Fruit fly (Drosophila melanogaster) whole organism, embryonic: ENCODE results near the gene CG32985.

Experiments
- CG10274 ChIP-seq: fragments of 200-800 bp; sonication (Bioruptor generic); optimal IDR thresholded peaks from 3 replicates; lab custom pipeline; 2017; ENCODE audit warnings: missing biosample characterization, mild to moderate bottlenecking, missing genetic modification characterization
- CG10321 ChIP-seq: fragments of 200-800 bp; sonication (Bioruptor generic); IDR thresholded peaks from 2 replicates; pipeline ENCODE4 v1.3.6; 2022; ENCODE audit warnings: missing biosample characterization, missing genetic modification characterization
- CG10431 ChIP-seq: fragments of 200-800 bp; sonication (Bioruptor generic); optimal IDR thresholded peaks from 3 replicates; lab custom pipeline; 2018; ENCODE audit warnings: missing biosample characterization, mild to moderate bottlenecking, missing genetic modification characterization
- CG11398 ChIP-seq: fragments of 200-800 bp; sonication (Bioruptor generic); optimal IDR thresholded peaks from 2 replicates; lab custom pipeline; 2016; ENCODE audit warnings: missing biosample characterization, missing genetic modification characterization
- CG12236 ChIP-seq: fragments of 200-800 bp; sonication (Bioruptor generic); optimal IDR thresholded peaks from 2 replicates; lab custom pipeline; 2016; ENCODE audit warnings: missing biosample characterization, missing genetic modification characterization
- CG14710 ChIP-seq: fragments of 200-800 bp; sonication (Bioruptor generic); optimal IDR thresholded peaks from 3 replicates; lab custom pipeline; 2019; ENCODE audit warnings: missing biosample characterization, mild to moderate bottlenecking, missing genetic modification characterization, moderate library complexity
- CG15479 ChIP-seq: fragments of 200-800 bp; sonication (Bioruptor generic); optimal IDR thresholded peaks from 3 replicates; lab custom pipeline; 2019; ENCODE audit warnings: missing biosample characterization, mild to moderate bottlenecking, missing genetic modification characterization, moderate library complexity
- CG18262 ChIP-seq: fragments of 200-800 bp; optimal IDR thresholded peaks from 3 replicates; lab custom pipeline; 2019; ENCODE audit warnings: missing biosample characterization, mild to moderate bottlenecking, missing genetic modification characterization, moderate library complexity
- CG2199 ChIP-seq: fragments of 200-800 bp; sonication (Bioruptor generic); IDR thresholded peaks from 3 replicates; pipeline ENCODE4 v1.3.6; 2022; ENCODE audit warnings: missing biosample characterization, missing genetic modification characterization
- CG2678 ChIP-seq: fragments of 200-800 bp; sonication (Bioruptor generic); optimal IDR thresholded peaks from 3 replicates; lab custom pipeline; 2019; ENCODE audit warnings: missing biosample characterization, mild to moderate bottlenecking, missing genetic modification characterization, moderate library complexity
- CG2712 ChIP-seq: fragments of 200-800 bp; optimal IDR thresholded peaks from 3 replicates; lab custom pipeline; 2019; ENCODE audit warnings: missing biosample characterization, mild to moderate bottlenecking, missing genetic modification characterization, moderate library complexity
- CG30403 ChIP-seq: fragments of 200-800 bp; sonication (Bioruptor generic); optimal IDR thresholded peaks from 3 replicates; lab custom pipeline; 2016; ENCODE audit warnings: missing biosample characterization, missing genetic modification characterization
- CG34422 ChIP-seq: fragments of 200-800 bp; sonication (Bioruptor generic); IDR thresholded peaks from 3 replicates; pipeline ENCODE4 v1.3.6; 2022; ENCODE audit warnings: missing biosample characterization, missing genetic modification characterization
- CG3838 ChIP-seq: fragments of 200-800 bp; sonication (Bioruptor generic); optimal IDR thresholded peaks from 3 replicates; lab custom pipeline; 2016; ENCODE audit warnings: missing biosample characterization, missing genetic modification characterization
- CG8924 ChIP-seq: fragments of 200-800 bp; optimal IDR thresholded peaks from 3 replicates; lab custom pipeline; 2019; ENCODE audit warnings: missing biosample characterization, mild to moderate bottlenecking, missing genetic modification characterization, moderate library complexity
- CG9727 ChIP-seq: fragments of 200-800 bp; sonication (Bioruptor generic); optimal IDR thresholded peaks from 3 replicates; lab custom pipeline; 2017; ENCODE audit warnings: missing biosample characterization, mild to moderate bottlenecking, missing genetic modification characterization
- CrebB ChIP-seq: fragments of 200-800 bp; sonication (Bioruptor generic); optimal IDR thresholded peaks from 3 replicates; lab custom pipeline; 2018; ENCODE audit warnings: missing biosample characterization, mild to moderate bottlenecking, missing genetic modification characterization
- D ChIP-seq, 2 experiments: fragments of 200-800 bp in 1 of 2; fragments of >200 bp in 1 of 2; sonication (Bioruptor generic) in 1 of 2; optimal IDR thresholded peaks; 2 replicates in 1 of 2; 3 replicates in 1 of 2; lab custom pipeline; 2017; ENCODE audit warnings: mild to moderate bottlenecking in 1 of 2, missing biosample characterization in 1 of 2, missing genetic modification characterization in 1 of 2, missing genetic modification reagents in 1 of 2
- Doc2 ChIP-seq: fragments of 200-800 bp; sonication (Bioruptor generic); IDR thresholded peaks from 2 replicates; pipeline ENCODE4 v1.3.6; 2022; ENCODE audit warnings: missing biosample characterization, missing genetic modification characterization
- Drgx ChIP-seq: fragments of 200-800 bp; sonication (Bioruptor generic); IDR thresholded peaks from 2 replicates; pipeline ENCODE4 v1.3.6; 2022; ENCODE audit warnings: missing biosample characterization, missing genetic modification characterization
- Gsc ChIP-seq: fragments of 200-800 bp; sonication (Bioruptor generic); IDR thresholded peaks from 2 replicates; pipeline ENCODE4 v1.3.6; 2022; ENCODE audit warnings: missing biosample characterization, missing genetic modification characterization
- Pdp1 ChIP-seq, 2 experiments: fragments of 200-800 bp; sonication (Bioruptor generic); optimal IDR thresholded peaks; 3 replicates each; lab custom pipeline; 2016; ENCODE audit warnings: missing biosample characterization in 2 of 2, missing genetic modification characterization in 2 of 2, mild to moderate bottlenecking in 1 of 2, moderate library complexity in 1 of 2
- Trl ChIP-seq, 3 experiments: fragments of >200 bp in 2 of 3; fragments of 200-800 bp in 1 of 3; sonication (Bioruptor generic) in 1 of 3; optimal IDR thresholded peaks; 2 replicates in 1 of 3; 3 replicates in 2 of 3; lab custom pipeline; 2016 to 2017; ENCODE audit warnings: missing biosample characterization in 1 of 3, missing genetic modification characterization in 1 of 3
- ci ChIP-seq: fragments of 200-800 bp; sonication (Bioruptor generic); IDR thresholded peaks from 3 replicates; pipeline ENCODE4 v1.3.6; 2022; ENCODE audit warnings: missing biosample characterization, missing genetic modification characterization
- crol ChIP-seq: fragments of 200-800 bp; sonication (Bioruptor generic); IDR thresholded peaks from 2 replicates; pipeline ENCODE4 v1.3.6; 2022; ENCODE audit warnings: missing biosample characterization, missing genetic modification characterization
- dmrt11E ChIP-seq: fragments of 200-800 bp; sonication (Bioruptor generic); optimal IDR thresholded peaks from 3 replicates; lab custom pipeline; 2018; ENCODE audit warnings: missing biosample characterization, mild to moderate bottlenecking, missing genetic modification characterization, moderate library complexity
- ewg ChIP-seq: fragments of 200-800 bp; sonication (Bioruptor generic); optimal IDR thresholded peaks from 3 replicates; lab custom pipeline; 2017; ENCODE audit warnings: mild to moderate bottlenecking, missing biosample characterization, missing genetic modification reagents, missing genetic modification characterization
- fd64A ChIP-seq: fragments of 200-800 bp; sonication (Bioruptor generic); optimal IDR thresholded peaks from 3 replicates; lab custom pipeline; 2018; ENCODE audit warnings: missing biosample characterization, mild to moderate bottlenecking, missing genetic modification characterization
- gcm ChIP-seq: fragments of 200-800 bp; sonication (Bioruptor generic); optimal IDR thresholded peaks from 2 replicates; lab custom pipeline; 2019; ENCODE audit warnings: missing biosample characterization, mild to moderate bottlenecking, missing genetic modification characterization, moderate library complexity
- gsb-n ChIP-seq: fragments of 200-800 bp; sonication (Bioruptor generic); optimal IDR thresholded peaks from 3 replicates; lab custom pipeline; 2018; ENCODE audit warnings: missing biosample characterization, mild to moderate bottlenecking, missing genetic modification characterization
- h ChIP-seq: fragments of >200 bp; optimal IDR thresholded peaks from 2 replicates; lab custom pipeline; 2017
- insv ChIP-seq, 2 experiments: fragments of 200-800 bp; sonication (Bioruptor generic); optimal IDR thresholded peaks; 3 replicates each; lab custom pipeline; 2016 to 2018; ENCODE audit warnings: missing biosample characterization in 2 of 2, missing genetic modification characterization in 2 of 2
- kni ChIP-seq: fragments of 200-800 bp; sonication (Bioruptor generic); optimal IDR thresholded peaks from 3 replicates; lab custom pipeline; 2017; ENCODE audit warnings: mild to moderate bottlenecking, missing biosample characterization, missing genetic modification reagents, missing genetic modification characterization
- lbe ChIP-seq: fragments of 200-800 bp; sonication (Bioruptor generic); optimal IDR thresholded peaks from 2 replicates; lab custom pipeline; 2016; ENCODE audit warnings: missing biosample characterization, mild to moderate bottlenecking, missing genetic modification characterization
- nerfin-1 ChIP-seq: fragments of 200-800 bp; sonication (Bioruptor generic); optimal IDR thresholded peaks from 3 replicates; lab custom pipeline; 2019; ENCODE audit warnings: missing biosample characterization, mild to moderate bottlenecking, missing genetic modification characterization, moderate library complexity
- nmo ChIP-seq: fragments of 200-800 bp; sonication (Bioruptor generic); optimal IDR thresholded peaks from 2 replicates; lab custom pipeline; 2018; ENCODE audit warnings: missing biosample characterization, mild to moderate bottlenecking, missing genetic modification characterization, moderate library complexity
- nom ChIP-seq: fragments of 200-800 bp; sonication (Bioruptor generic); optimal IDR thresholded peaks from 2 replicates; lab custom pipeline; 2017; ENCODE audit warnings: missing biosample characterization, missing genetic modification characterization, mild to moderate bottlenecking, moderate library complexity, missing genetic modification reagents
- oc ChIP-seq: fragments of 200-800 bp; sonication (Bioruptor generic); optimal IDR thresholded peaks from 2 replicates; lab custom pipeline; 2018; ENCODE audit warnings: missing biosample characterization, mild to moderate bottlenecking, missing genetic modification characterization, moderate library complexity
- pros ChIP-seq: fragments of 200-800 bp; sonication (Bioruptor generic); optimal IDR thresholded peaks from 3 replicates; lab custom pipeline; 2019; ENCODE audit warnings: missing biosample characterization, mild to moderate bottlenecking, missing genetic modification characterization, moderate library complexity
- pum ChIP-seq: fragments of 200-800 bp; sonication (Bioruptor generic); optimal IDR thresholded peaks from 2 replicates; lab custom pipeline; 2016; ENCODE audit warnings: missing biosample characterization, missing genetic modification characterization
- pzg ChIP-seq: fragments of 200-800 bp; sonication (Bioruptor generic); optimal IDR thresholded peaks from 3 replicates; lab custom pipeline; 2018; ENCODE audit warnings: missing biosample characterization, mild to moderate bottlenecking, missing genetic modification characterization, moderate library complexity
- repo ChIP-seq: fragments of 200-800 bp; sonication (Bioruptor generic); optimal IDR thresholded peaks from 2 replicates; lab custom pipeline; 2016; ENCODE audit warnings: missing biosample characterization, missing genetic modification characterization
- run ChIP-seq: fragments of 200-800 bp; sonication (Bioruptor generic); optimal IDR thresholded peaks from 3 replicates; lab custom pipeline; 2018; ENCODE audit warnings: missing biosample characterization, mild to moderate bottlenecking, missing genetic modification characterization
- sd ChIP-seq: fragments of 200-800 bp; sonication (Bioruptor generic); optimal IDR thresholded peaks from 3 replicates; lab custom pipeline; 2018; ENCODE audit warnings: missing biosample characterization, mild to moderate bottlenecking, missing genetic modification characterization, moderate library complexity
- stwl ChIP-seq: fragments of 200-800 bp; sonication (Bioruptor generic); optimal IDR thresholded peaks from 3 replicates; lab custom pipeline; 2018; ENCODE audit warnings: missing biosample characterization, mild to moderate bottlenecking, missing genetic modification characterization, moderate library complexity
- tio ChIP-seq: fragments of 200-800 bp; sonication (Bioruptor generic); optimal IDR thresholded peaks from 2 replicates; lab custom pipeline; 2017; ENCODE audit warnings: missing biosample characterization, missing genetic modification characterization, inconsistent platforms
- vvl ChIP-seq: fragments of 200-800 bp; sonication (Bioruptor generic); IDR thresholded peaks from 2 replicates; pipeline ENCODE4 v1.3.6; 2022; ENCODE audit warnings: missing biosample characterization, missing genetic modification characterization
- yki ChIP-seq: fragments of >200 bp; optimal IDR thresholded peaks from 3 replicates; lab custom pipeline; 2018

CG32985 gene

dm6 chr2L:8949919-8950722, 12.2 kb upstream of the CG32985 start (continued):
- peak; percentile 58 to 83 for TF ChIP-seq Trl (optimal IDR thresholded peaks at IDR 0.05; lab: Kevin White, UChicago)
- peak; percentile 7 for TF ChIP-seq Trl (GFP tag; optimal IDR thresholded peaks at IDR 0.05; lab: Kevin White, UChicago)
- peak; percentile 11 for TF ChIP-seq CG2712 (tag; lab: Kevin White, UChicago)
- peak; percentile 42 for TF ChIP-seq CG15479 (GFP tag; lab: Kevin White, UChicago)
- TF ChIP-seq pros (GFP tag; lab: Kevin White, UChicago): peak; percentile 93
- peak; percentile 79 for TF ChIP-seq crol (GFP tag; lab: Robert Waterston, UW)
- peak; percentile 16 for TF ChIP-seq CG2678 (tag; lab: Kevin White, UChicago)
- TF ChIP-seq nerfin-1 (tag; lab: Kevin White, UChicago): peak; percentile 50
- TF ChIP-seq ewg: no peak
- TF ChIP-seq D (optimal IDR thresholded peaks at IDR 0.05; lab: Kevin White, UChicago): no peak
- TF ChIP-seq D (GFP tag; optimal IDR thresholded peaks at IDR 0.05; lab: Kevin White, UChicago): peak; percentile 30
- TF ChIP-seq Pdp1 (GFP tag; optimal IDR thresholded peaks at IDR 0.05; lab: Kevin White, UChicago): peak in 1 of 2 experiments; percentile 41
- TF ChIP-seq fd64A (GFP tag; lab: Kevin White, UChicago): peak; percentile 34
- TF ChIP-seq CG11398 (GFP tag; lab: Kevin White, UChicago): peak; percentile 14
- TF ChIP-seq ci (GFP tag; lab: Robert Waterston, UW): peak; percentile 58; the same call in 1 of the 3 replicates
- peak; percentile 38 for TF ChIP-seq sd (tag; lab: Kevin White, UChicago)
- peak; percentile 95 for TF ChIP-seq CG10274
- TF ChIP-seq CG3838 (GFP tag; lab: Kevin White, UChicago): no peak
- peak; percentile 36 for TF ChIP-seq run (tag; lab: Kevin White, UChicago)
- TF ChIP-seq repo: no peak
- peak; percentile 54 for TF ChIP-seq yki (lab: Kevin White, UChicago)
- TF ChIP-seq oc (tag; lab: Kevin White, UChicago): no peak
- TF ChIP-seq nmo: peak; percentile 20
- TF ChIP-seq Drgx (GFP tag; lab: Robert Waterston, UW): peak; percentile 21; the same call in 1 of the 2 replicates
- no peak for TF ChIP-seq CrebB
- TF ChIP-seq CG9727 (GFP tag; lab: Kevin White, UChicago): peak; percentile 32
- peak; percentile 11 for TF ChIP-seq CG14710 (tag; lab: Kevin White, UChicago)
- TF ChIP-seq tio (GFP tag; lab: Kevin White, UChicago): peak; percentile 13
- no peak for TF ChIP-seq h (lab: Kevin White, UChicago)
- TF ChIP-seq CG8924: peak; percentile 31
- TF ChIP-seq Gsc (GFP tag; lab: Robert Waterston, UW): no peak
- no peak for TF ChIP-seq pzg (GFP tag; lab: Kevin White, UChicago)
- TF ChIP-seq CG30403 (GFP tag; lab: Kevin White, UChicago): peak; percentile 2
- no peak for TF ChIP-seq Doc2 (GFP tag; lab: Robert Waterston, UW)
- peak in 1 of 2 experiments; percentile 47 for TF ChIP-seq insv (GFP tag; optimal IDR thresholded peaks at IDR 0.05; lab: Kevin White, UChicago)
- TF ChIP-seq CG10431 (GFP tag; lab: Kevin White, UChicago): peak; percentile 15
- peak; percentile 67; the same call in 1 of the 3 replicates for TF ChIP-seq CG2199 (GFP tag; lab: Robert Waterston, UW)
- TF ChIP-seq CG10321 (GFP tag; lab: Robert Waterston, UW): no peak
- peak; percentile 70 for TF ChIP-seq gsb-n (tag; lab: Kevin White, UChicago)
- TF ChIP-seq pum (GFP tag; lab: Kevin White, UChicago): no peak
- no peak for TF ChIP-seq CG12236 (GFP tag; lab: Kevin White, UChicago)
- TF ChIP-seq gcm (GFP tag; lab: Kevin White, UChicago): peak; percentile 17
- TF ChIP-seq dmrt11E (tag; lab: Kevin White, UChicago): peak; percentile 44
- TF ChIP-seq vvl (GFP tag; lab: Robert Waterston, UW): no peak; the same call in 1 of the 2 replicates
- TF ChIP-seq stwl (tag; lab: Kevin White, UChicago): peak; percentile 11
- peak; percentile 28 for TF ChIP-seq CG18262
- peak; percentile 46 for TF ChIP-seq lbe (GFP tag; lab: Kevin White, UChicago)
- TF ChIP-seq nom: peak; percentile 29
- TF ChIP-seq CG34422 (GFP tag; lab: Robert Waterston, UW): no peak
- peak; percentile 57 for TF ChIP-seq kni
